Fruit fly (Drosophila melanogaster) whole organism, pupa: Measurements from ENCODE around the gene pns.
A peak's percentile ranks its signal among the peaks of the same experiment; 100 is the strongest.

Source experiments
- CG10348 ChIP-seq: fragments of 200-800 bp; sonication (Bioruptor generic); IDR thresholded peaks from 2 replicates; pipeline ENCODE4 v1.3.6; 2022; ENCODE audit warnings: missing biosample characterization, missing genetic modification characterization
- CG12605 ChIP-seq: fragments of 200-800 bp; sonication (Bioruptor generic); IDR thresholded peaks from 2 replicates; pipeline ENCODE4 v1.3.6; 2022; ENCODE audit warnings: missing biosample characterization, missing genetic modification characterization
- CG13204 ChIP-seq: fragments of 200-800 bp; sonication (Bioruptor generic); optimal IDR thresholded peaks from 2 replicates; lab custom pipeline; 2018; ENCODE audit warnings: missing biosample characterization, mild to moderate bottlenecking, missing genetic modification characterization, moderate library complexity
- CG14655 ChIP-seq: fragments of 200-800 bp; sonication (Bioruptor generic); optimal IDR thresholded peaks from 3 replicates; lab custom pipeline; 2017; ENCODE audit warnings: mild to moderate bottlenecking, missing biosample characterization, missing genetic modification reagents, missing genetic modification characterization
- CG15710 ChIP-seq: fragments of 200-800 bp; sonication (Bioruptor generic); optimal IDR thresholded peaks from 2 replicates; lab custom pipeline; 2018; ENCODE audit warnings: missing biosample characterization, mild to moderate bottlenecking, missing genetic modification characterization, moderate library complexity
- CG17806 ChIP-seq: fragments of 200-800 bp; sonication (Bioruptor generic); optimal IDR thresholded peaks from 2 replicates; lab custom pipeline; 2018; ENCODE audit warnings: missing biosample characterization, mild to moderate bottlenecking, missing genetic modification characterization, moderate library complexity
- CG32121 ChIP-seq: fragments of 200-800 bp; sonication (Bioruptor generic); IDR thresholded peaks from 2 replicates; pipeline ENCODE4 v1.3.6; 2022; ENCODE audit warnings: missing biosample characterization, missing genetic modification characterization
- CG34367 ChIP-seq: fragments of 200-800 bp; sonication (Bioruptor generic); optimal IDR thresholded peaks from 2 replicates; lab custom pipeline; 2018; ENCODE audit warnings: missing biosample characterization, mild to moderate bottlenecking, missing genetic modification characterization
- CG4496 ChIP-seq: fragments of 200-800 bp; sonication (Bioruptor generic); IDR thresholded peaks from 3 replicates; pipeline ENCODE4 v1.3.6; 2022; ENCODE audit warnings: missing biosample characterization, missing genetic modification characterization
- CG8159 ChIP-seq: fragments of 200-800 bp; sonication (Bioruptor generic); optimal IDR thresholded peaks from 3 replicates; lab custom pipeline; 2018; ENCODE audit warnings: missing biosample characterization, mild to moderate bottlenecking, missing genetic modification characterization, moderate library complexity
- CG8301 ChIP-seq: fragments of 200-800 bp; sonication (Bioruptor generic); optimal IDR thresholded peaks from 2 replicates; lab custom pipeline; 2018; ENCODE audit warnings: missing biosample characterization, mild to moderate bottlenecking, missing genetic modification characterization
- CG9948 ChIP-seq: fragments of 200-800 bp; sonication (Bioruptor generic); optimal IDR thresholded peaks from 2 replicates; lab custom pipeline; 2018; ENCODE audit warnings: missing biosample characterization, mild to moderate bottlenecking, missing genetic modification characterization, moderate library complexity
- D1 ChIP-seq: fragments of 200-800 bp; sonication (Bioruptor generic); optimal IDR thresholded peaks from 2 replicates; lab custom pipeline; 2018; ENCODE audit warnings: missing biosample characterization, mild to moderate bottlenecking, missing genetic modification characterization, moderate library complexity
- EcR ChIP-seq: fragments of 200-800 bp; sonication (Bioruptor generic); optimal IDR thresholded peaks from 3 replicates; lab custom pipeline; 2019; ENCODE audit warnings: missing biosample characterization, missing genetic modification characterization, mild to moderate bottlenecking, moderate library complexity, missing genetic modification reagents
- Ets98B ChIP-seq: fragments of 200-800 bp; sonication (Bioruptor generic); IDR thresholded peaks from 2 replicates; pipeline ENCODE4 v1.3.6; 2022; ENCODE audit warnings: missing biosample characterization, missing genetic modification characterization
- Pif1A ChIP-seq: fragments of 200-800 bp; sonication (Bioruptor generic); optimal IDR thresholded peaks from 3 replicates; lab custom pipeline; 2016; ENCODE audit warnings: missing biosample characterization, missing genetic modification characterization
- Pif1B ChIP-seq: fragments of 200-800 bp; sonication (Bioruptor generic); optimal IDR thresholded peaks from 3 replicates; lab custom pipeline; 2016; ENCODE audit warnings: missing biosample characterization, missing genetic modification characterization
- Snoo ChIP-seq: fragments of 200-800 bp; sonication (Bioruptor generic); optimal IDR thresholded peaks from 3 replicates; lab custom pipeline; 2017; ENCODE audit warnings: missing biosample characterization, mild to moderate bottlenecking, missing genetic modification characterization, inconsistent platforms
- fd96Ca ChIP-seq: fragments of 200-800 bp; sonication (Bioruptor generic); IDR thresholded peaks from 3 replicates; pipeline ENCODE4 v1.3.6; 2022; ENCODE audit warnings: missing biosample characterization, missing genetic modification characterization
- gl ChIP-seq: fragments of 200-800 bp; sonication (Bioruptor generic); optimal IDR thresholded peaks from 2 replicates; lab custom pipeline; 2018; ENCODE audit warnings: missing biosample characterization, mild to moderate bottlenecking, missing genetic modification characterization
- rn ChIP-seq: fragments of 200-800 bp; sonication (Bioruptor generic); IDR thresholded peaks from 2 replicates; pipeline ENCODE4 v1.3.6; 2022; ENCODE audit warnings: missing biosample characterization, missing genetic modification characterization

The pns gene

dm6 chr3L:1546349-1547116 lies 9.6 kb downstream of the pns start:
- peak; percentile 19; the same call in 1 of the 3 replicates for TF ChIP-seq CG4496 (GFP tag; lab: Robert Waterston, UW)
- TF ChIP-seq gl (tag; lab: Kevin White, UChicago) = peak; percentile 8
- peak; percentile 44; the same call in 1 of the 2 replicates for TF ChIP-seq Ets98B (GFP tag; lab: Robert Waterston, UW)
- peak; percentile 24 for TF ChIP-seq EcR (GFP tag; lab: Kevin White, UChicago)
- peak; percentile 39 for TF ChIP-seq Snoo (tag; lab: Kevin White, UChicago)
- TF ChIP-seq CG8301 (tag; lab: Kevin White, UChicago) = no peak
- TF ChIP-seq rn (GFP tag; lab: Robert Waterston, UW) = no peak
- peak; percentile 13 for TF ChIP-seq Pif1A (GFP tag; lab: Kevin White, UChicago)
- TF ChIP-seq CG12605 (GFP tag; lab: Robert Waterston, UW) = peak; percentile 50; the same call in 1 of the 2 replicates
- TF ChIP-seq CG14655 (GFP tag; lab: Kevin White, UChicago) = no peak
- peak; percentile 53 for TF ChIP-seq CG32121 (GFP tag; lab: Robert Waterston, UW)
- TF ChIP-seq, all 21 proteins: peak for 8

DNA sequence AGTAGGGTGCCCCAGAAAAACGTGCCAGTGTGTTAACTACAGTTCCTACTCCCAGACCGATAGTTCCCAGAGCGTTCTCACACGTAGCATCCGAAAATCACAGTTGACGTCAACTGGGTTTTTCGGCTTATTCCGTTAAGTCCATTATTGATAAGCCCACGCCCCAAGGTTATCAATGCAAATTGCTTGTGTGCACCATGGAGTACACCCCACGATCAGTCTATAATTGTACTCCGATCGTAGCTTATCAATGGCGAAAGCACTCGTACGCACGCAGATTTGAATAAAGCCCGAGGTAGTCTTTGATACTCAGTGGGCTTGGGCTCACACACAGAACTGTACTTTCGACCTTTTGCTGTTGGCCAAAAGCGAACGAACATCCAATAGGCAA lies 10.2 kb downstream of the pns start:
- TF ChIP-seq Snoo (tag; lab: Kevin White, UChicago) (no peak), CG34367 (tag; lab: Kevin White, UChicago) (no peak), gl (tag; lab: Kevin White, UChicago) (no peak), Ets98B (GFP tag; lab: Robert Waterston, UW) (no peak), EcR (GFP tag; lab: Kevin White, UChicago) (no peak), Pif1B (no peak), CG32121 (GFP tag; lab: Robert Waterston, UW) (no peak), Pif1A (GFP tag; lab: Kevin White, UChicago) (no peak), CG8159 (tag; lab: Kevin White, UChicago) (no peak), rn (GFP tag; lab: Robert Waterston, UW) (no peak), CG9948 (tag; lab: Kevin White, UChicago) (no peak), CG8301 (tag; lab: Kevin White, UChicago) (no peak), CG12605 (GFP tag; lab: Robert Waterston, UW) (no peak), CG13204 (GFP tag; lab: Kevin White, UChicago) (no peak), CG10348 (GFP tag; lab: Robert Waterston, UW) (no peak), fd96Ca (GFP tag; lab: Robert Waterston, UW) (no peak), CG17806 (tag; lab: Kevin White, UChicago) (no peak), CG4496 (GFP tag; lab: Robert Waterston, UW) (no peak)

DNA sequence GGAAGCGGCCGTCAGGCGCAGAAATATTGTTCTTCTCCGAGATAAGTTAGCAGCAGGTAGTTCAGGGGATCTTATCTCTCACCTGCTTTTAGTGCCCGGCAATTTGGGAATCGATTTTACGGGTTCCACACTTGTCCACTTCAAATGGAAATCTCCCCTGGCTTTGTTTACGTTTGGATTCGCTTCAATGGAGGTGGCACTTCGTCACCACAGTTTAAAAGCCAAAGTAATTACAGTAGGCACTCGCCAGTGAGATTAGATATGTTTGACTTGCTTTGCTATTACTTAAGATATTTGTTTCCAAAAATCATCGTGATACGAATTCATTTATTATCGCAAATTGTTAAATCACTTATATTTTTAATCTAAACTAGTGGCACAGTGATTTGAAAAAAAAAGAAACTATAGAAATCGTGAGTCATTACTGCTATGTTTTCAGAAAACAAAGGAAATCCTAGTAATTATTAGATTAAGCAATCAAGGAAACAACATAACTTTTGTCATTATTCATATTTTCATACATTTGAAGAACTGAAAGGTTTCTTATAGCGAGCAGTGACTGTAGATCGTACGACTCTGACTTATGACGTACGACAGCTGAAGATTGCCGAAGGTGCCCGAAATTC lies 11.5 kb downstream of the pns start:
- TF ChIP-seq gl (tag; lab: Kevin White, UChicago) = no peak
- peak; percentile 18 for TF ChIP-seq CG8159 (tag; lab: Kevin White, UChicago)
- no peak for TF ChIP-seq CG14655 (GFP tag; lab: Kevin White, UChicago)
- no peak for TF ChIP-seq CG12605 (GFP tag; lab: Robert Waterston, UW)
- TF ChIP-seq Pif1A (GFP tag; lab: Kevin White, UChicago) = no peak
- no peak for TF ChIP-seq rn (GFP tag; lab: Robert Waterston, UW)
- no peak for TF ChIP-seq EcR (GFP tag; lab: Kevin White, UChicago)
- TF ChIP-seq CG13204 (GFP tag; lab: Kevin White, UChicago) = no peak
- no peak for TF ChIP-seq CG17806 (tag; lab: Kevin White, UChicago)
- TF ChIP-seq fd96Ca (GFP tag; lab: Robert Waterston, UW) = no peak
- peak; percentile 41 for TF ChIP-seq CG15710 (tag; lab: Kevin White, UChicago)
- peak; percentile 54 for TF ChIP-seq Snoo (tag; lab: Kevin White, UChicago)
- TF ChIP-seq CG9948 (tag; lab: Kevin White, UChicago) = peak; percentile 5
- no peak for TF ChIP-seq CG4496 (GFP tag; lab: Robert Waterston, UW)
- no peak for TF ChIP-seq CG8301 (tag; lab: Kevin White, UChicago)
- TF ChIP-seq CG32121 (GFP tag; lab: Robert Waterston, UW) = no peak
- no peak for TF ChIP-seq Ets98B (GFP tag; lab: Robert Waterston, UW)
- TF ChIP-seq CG34367 (tag; lab: Kevin White, UChicago) = peak; percentile 7
- TF ChIP-seq Pif1B = no peak
- TF ChIP-seq CG10348 (GFP tag; lab: Robert Waterston, UW) = no peak
- no peak for TF ChIP-seq D1 (tag; lab: Kevin White, UChicago)

DNA sequence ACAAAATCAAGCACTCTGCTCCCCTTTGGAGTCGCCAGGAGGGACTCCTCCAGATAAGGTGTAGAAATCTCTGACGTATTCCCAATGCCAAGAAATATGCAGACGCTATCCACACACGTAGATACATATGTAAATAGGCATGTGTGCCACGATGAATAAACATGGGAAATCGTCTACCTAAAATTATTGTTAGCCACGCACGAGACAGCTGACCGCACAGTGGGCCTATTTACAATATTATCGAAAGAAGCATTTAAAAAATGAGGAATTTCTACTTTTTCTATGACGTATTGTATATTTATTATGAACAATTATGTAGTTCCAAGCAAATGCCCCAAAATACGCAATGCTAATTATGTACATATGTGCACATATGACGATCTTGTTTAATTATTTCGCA lies 12.2 kb downstream of the pns start:
- no peak for TF ChIP-seq CG17806 (tag; lab: Kevin White, UChicago)
- no peak for TF ChIP-seq Pif1B
- TF ChIP-seq D1 (tag; lab: Kevin White, UChicago) = no peak
- TF ChIP-seq CG34367 (tag; lab: Kevin White, UChicago) = no peak
- no peak for TF ChIP-seq Pif1A (GFP tag; lab: Kevin White, UChicago)
- TF ChIP-seq Ets98B (GFP tag; lab: Robert Waterston, UW) = no peak
- no peak for TF ChIP-seq Snoo (tag; lab: Kevin White, UChicago)
- no peak for TF ChIP-seq fd96Ca (GFP tag; lab: Robert Waterston, UW)
- no peak for TF ChIP-seq CG13204 (GFP tag; lab: Kevin White, UChicago)
- no peak for TF ChIP-seq CG9948 (tag; lab: Kevin White, UChicago)

DNA sequence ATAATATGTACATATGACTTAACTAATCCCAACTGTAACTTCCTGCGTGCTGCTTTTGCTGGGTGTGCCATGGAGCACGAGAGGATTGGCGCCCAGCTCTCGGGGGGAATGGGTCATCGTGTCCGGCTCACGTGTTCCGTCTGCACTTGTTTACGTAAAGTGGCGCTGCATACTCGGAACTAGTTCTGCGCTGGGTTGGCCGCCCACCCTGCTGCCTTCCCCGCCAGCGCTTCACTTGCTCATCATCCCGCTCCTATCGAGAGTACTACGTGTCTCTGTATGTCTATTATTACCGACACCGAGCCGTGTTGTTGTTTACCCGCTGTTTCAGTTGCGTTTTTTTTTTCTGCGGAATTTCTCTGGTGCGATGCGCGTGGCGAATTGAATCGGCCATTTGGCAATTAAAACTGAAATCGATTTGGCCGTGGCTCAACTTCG lies 12.7 kb downstream of the pns start:
- TF ChIP-seq CG4496 (GFP tag; lab: Robert Waterston, UW) (0 out of 3 replicates have a peak, but pooled peaks have one; percentile 19), fd96Ca (GFP tag; lab: Robert Waterston, UW) (no peak)
